Fruit fly (Drosophila melanogaster) whole organism, embryonic: Measurements from ENCODE around the gene Cyp12a4.
A peak's percentile ranks its signal among the peaks of the same experiment; 100 is the strongest.

Experiments used
- CG10147 ChIP-seq: fragments of 200-800 bp; sonication (Bioruptor generic); optimal IDR thresholded peaks from 2 replicates; lab custom pipeline; 2019; ENCODE audit warnings: missing biosample characterization, mild to moderate bottlenecking, missing genetic modification characterization, moderate library complexity
- CG10321 ChIP-seq: fragments of 200-800 bp; sonication (Bioruptor generic); IDR thresholded peaks from 2 replicates; pipeline ENCODE4 v1.3.6; 2022; ENCODE audit warnings: missing biosample characterization, missing genetic modification characterization
- CG10366 ChIP-seq: fragments of 200-800 bp; sonication (Bioruptor generic); IDR thresholded peaks from 2 replicates; pipeline ENCODE4 v1.3.6; 2022; ENCODE audit warnings: missing biosample characterization, missing genetic modification characterization
- CG12769 ChIP-seq: fragments of 200-800 bp; sonication (Bioruptor generic); optimal IDR thresholded peaks from 2 replicates; lab custom pipeline; 2019; ENCODE audit warnings: missing biosample characterization, mild to moderate bottlenecking, missing genetic modification characterization, moderate library complexity
- CG13775 ChIP-seq: fragments of 200-800 bp; sonication (Bioruptor generic); optimal IDR thresholded peaks from 3 replicates; lab custom pipeline; 2017; ENCODE audit warnings: missing biosample characterization, mild to moderate bottlenecking, missing genetic modification characterization
- CG15073 ChIP-seq: fragments of 200-800 bp; sonication (Bioruptor generic); optimal IDR thresholded peaks from 2 replicates; lab custom pipeline; 2016; ENCODE audit warnings: missing biosample characterization, missing genetic modification characterization
- CG17328 ChIP-seq: fragments of 200-800 bp; sonication (Bioruptor generic); IDR thresholded peaks from 2 replicates; pipeline ENCODE4 v1.3.6; 2022; ENCODE audit warnings: missing biosample characterization, missing genetic modification characterization
- CG18262 ChIP-seq: fragments of 200-800 bp; optimal IDR thresholded peaks from 3 replicates; lab custom pipeline; 2019; ENCODE audit warnings: missing biosample characterization, mild to moderate bottlenecking, missing genetic modification characterization, moderate library complexity
- CG4730 ChIP-seq: fragments of 200-800 bp; sonication (Bioruptor generic); IDR thresholded peaks from 2 replicates; pipeline ENCODE4 v1.3.6; 2022; ENCODE audit warnings: missing biosample characterization, missing genetic modification characterization
- CG4854 ChIP-seq: fragments of 200-800 bp; sonication (Bioruptor generic); optimal IDR thresholded peaks from 2 replicates; lab custom pipeline; 2016; ENCODE audit warnings: missing biosample characterization, missing genetic modification characterization, inconsistent platforms
- CG6654 ChIP-seq: fragments of 200-800 bp; sonication (Bioruptor generic); optimal IDR thresholded peaks from 2 replicates; lab custom pipeline; 2017; ENCODE audit warnings: missing biosample characterization, mild to moderate bottlenecking, missing genetic modification characterization
- CG7357 ChIP-seq: fragments of 200-800 bp; sonication (Bioruptor generic); IDR thresholded peaks from 3 replicates; pipeline ENCODE4 v1.3.6; 2022; ENCODE audit warnings: missing biosample characterization, missing genetic modification characterization
- CG7839 ChIP-seq: fragments of 200-800 bp; sonication (Bioruptor generic); optimal IDR thresholded peaks from 3 replicates; lab custom pipeline; 2018; ENCODE audit warnings: missing biosample characterization, mild to moderate bottlenecking, missing genetic modification characterization, moderate library complexity
- CG8290 ChIP-seq, 3 experiments: fragments of 200-800 bp; sonication (Bioruptor generic); optimal IDR thresholded peaks; 2 replicates each; lab custom pipeline; 2016 to 2019; ENCODE audit warnings: missing biosample characterization in 3 of 3, missing genetic modification characterization in 3 of 3, mild to moderate bottlenecking in 2 of 3, moderate library complexity in 1 of 3
- CG8359 ChIP-seq: fragments of 200-800 bp; sonication (Bioruptor generic); optimal IDR thresholded peaks from 2 replicates; lab custom pipeline; 2017; ENCODE audit warnings: missing biosample characterization, mild to moderate bottlenecking, missing genetic modification characterization, borderline replicate concordance
- CG9727 ChIP-seq: fragments of 200-800 bp; sonication (Bioruptor generic); optimal IDR thresholded peaks from 3 replicates; lab custom pipeline; 2017; ENCODE audit warnings: missing biosample characterization, mild to moderate bottlenecking, missing genetic modification characterization
- Dbx ChIP-seq: fragments of 200-800 bp; sonication (Bioruptor generic); IDR thresholded peaks from 3 replicates; pipeline ENCODE4 v1.3.6; 2022; ENCODE audit warnings: missing biosample characterization, missing genetic modification characterization
- Dp ChIP-seq: fragments of 200-800 bp; sonication (Bioruptor generic); optimal IDR thresholded peaks from 2 replicates; lab custom pipeline; 2018; ENCODE audit warnings: missing biosample characterization, mild to moderate bottlenecking, missing genetic modification characterization, moderate library complexity
- H2.0 ChIP-seq: fragments of 200-800 bp; sonication (Bioruptor generic); IDR thresholded peaks from 2 replicates; pipeline ENCODE4 v1.3.6; 2022; ENCODE audit warnings: missing biosample characterization, missing genetic modification characterization
- MESR4 ChIP-seq: fragments of 200-800 bp; sonication (Bioruptor generic); optimal IDR thresholded peaks from 2 replicates; lab custom pipeline; 2018; ENCODE audit warnings: missing biosample characterization, mild to moderate bottlenecking, missing genetic modification characterization, moderate library complexity
- Med ChIP-seq: fragments of 200-800 bp; sonication (Bioruptor generic); peaks from one replicate; lab custom pipeline; 2016; ENCODE audit warnings: missing biosample characterization, missing genetic modification characterization, mild to moderate bottlenecking, inconsistent platforms, moderate library complexity
- NK7.1 ChIP-seq: fragments of 200-800 bp; sonication (Bioruptor generic); optimal IDR thresholded peaks from 3 replicates; lab custom pipeline; 2016; ENCODE audit warnings: missing biosample characterization, missing genetic modification characterization
- Ssrp ChIP-seq: fragments of 200-800 bp; sonication (Bioruptor generic); optimal IDR thresholded peaks from 2 replicates; lab custom pipeline; 2018; ENCODE audit warnings: missing biosample characterization, mild to moderate bottlenecking, missing genetic modification characterization, moderate library complexity
- Tbp ChIP-seq: fragments of >200 bp; optimal IDR thresholded peaks from 2 replicates; lab custom pipeline; 2018; ENCODE audit warnings: missing biosample characterization, missing genetic modification characterization
- bab2 ChIP-seq: fragments of 200-800 bp; sonication (Bioruptor generic); optimal IDR thresholded peaks from 2 replicates; lab custom pipeline; 2016; ENCODE audit warnings: missing biosample characterization, missing genetic modification characterization
- cad ChIP-seq: fragments of >200 bp; optimal IDR thresholded peaks from 2 replicates; lab custom pipeline; 2017; ENCODE audit warnings: missing biosample characterization, missing genetic modification characterization
- corto ChIP-seq: fragments of 200-800 bp; sonication (Bioruptor generic); optimal IDR thresholded peaks from 2 replicates; lab custom pipeline; 2016; ENCODE audit warnings: missing biosample characterization, mild to moderate bottlenecking, missing genetic modification characterization, moderate library complexity
- crc ChIP-seq: fragments of 200-800 bp; sonication (Bioruptor generic); optimal IDR thresholded peaks from 2 replicates; lab custom pipeline; 2016; ENCODE audit warnings: missing biosample characterization, missing genetic modification characterization
- croc ChIP-seq: fragments of 200-800 bp; sonication (Bioruptor generic); conservative IDR thresholded peaks from 3 replicates; pipeline ENCODE4 v1.3.6; 2022; ENCODE audit warnings: missing biosample characterization, missing genetic modification characterization
- da ChIP-seq: fragments of 200-800 bp; sonication (Bioruptor generic); optimal IDR thresholded peaks from 2 replicates; lab custom pipeline; 2016; ENCODE audit warnings: missing biosample characterization, missing genetic modification characterization
- esg ChIP-seq: fragments of 200-800 bp; sonication (Bioruptor generic); conservative IDR thresholded peaks from 2 replicates; pipeline ENCODE4 v1.3.6; 2022; ENCODE audit warnings: missing biosample characterization, missing genetic modification characterization
- eyg ChIP-seq: fragments of 200-800 bp; sonication (Bioruptor generic); optimal IDR thresholded peaks from 3 replicates; lab custom pipeline; 2016; ENCODE audit warnings: missing biosample characterization, missing genetic modification characterization
- fd64A ChIP-seq: fragments of 200-800 bp; sonication (Bioruptor generic); optimal IDR thresholded peaks from 3 replicates; lab custom pipeline; 2018; ENCODE audit warnings: missing biosample characterization, mild to moderate bottlenecking, missing genetic modification characterization
- gsb-n ChIP-seq: fragments of 200-800 bp; sonication (Bioruptor generic); optimal IDR thresholded peaks from 3 replicates; lab custom pipeline; 2018; ENCODE audit warnings: missing biosample characterization, mild to moderate bottlenecking, missing genetic modification characterization
- hth ChIP-seq: fragments of >200 bp; optimal IDR thresholded peaks from 2 replicates; lab custom pipeline; 2017; ENCODE audit warnings: inconsistent platforms
- jigr1 ChIP-seq: fragments of 200-800 bp; sonication (Bioruptor generic); IDR thresholded peaks from 3 replicates; pipeline ENCODE4 v1.3.6; 2022; ENCODE audit warnings: missing biosample characterization, missing genetic modification characterization
- klu ChIP-seq: fragments of 200-800 bp; sonication (Bioruptor generic); IDR thresholded peaks from 2 replicates; pipeline ENCODE4 v1.3.6; 2022; ENCODE audit warnings: missing biosample characterization, missing genetic modification characterization
- lilli ChIP-seq: fragments of 200-800 bp; sonication (Bioruptor generic); optimal IDR thresholded peaks from 3 replicates; lab custom pipeline; 2016; ENCODE audit warnings: missing biosample characterization, missing genetic modification characterization
- lola ChIP-seq, 3 experiments: fragments of >200 bp in 2 of 3; fragments of 200-800 bp in 1 of 3; sonication (Bioruptor generic) in 1 of 3; optimal IDR thresholded peaks; 2 replicates each; lab custom pipeline; 2017 to 2019; ENCODE audit warnings: missing biosample characterization in 3 of 3, missing genetic modification characterization in 3 of 3, mild to moderate bottlenecking in 1 of 3, moderate library complexity in 1 of 3
- lov ChIP-seq, 2 experiments: fragments of 200-800 bp in 1 of 2; fragments of >200 bp in 1 of 2; sonication (Bioruptor generic) in 1 of 2; IDR thresholded peaks in 1 of 2; optimal IDR thresholded peaks in 1 of 2; 2 replicates in 1 of 2; 3 replicates in 1 of 2; pipeline versions ENCODE4 v1.3.6 to Lab custom; 2017 to 2022; ENCODE audit warnings: missing biosample characterization in 1 of 2, missing genetic modification characterization in 1 of 2
- mirr ChIP-seq: fragments of 200-800 bp; sonication (Bioruptor generic); optimal IDR thresholded peaks from 3 replicates; lab custom pipeline; 2018; ENCODE audit warnings: missing biosample characterization, mild to moderate bottlenecking, missing genetic modification characterization
- mld ChIP-seq: fragments of 200-800 bp; sonication (Bioruptor generic); IDR thresholded peaks from 3 replicates; pipeline ENCODE4 v1.3.6; 2022; ENCODE audit warnings: missing biosample characterization, missing genetic modification characterization; ENCODE audit not compliant: partially characterized antibody
- ro ChIP-seq: fragments of 200-800 bp; sonication (Bioruptor generic); IDR thresholded peaks from 2 replicates; pipeline ENCODE4 v1.3.6; 2022; ENCODE audit warnings: missing biosample characterization, missing genetic modification characterization
- row ChIP-seq: fragments of 200-800 bp; sonication (Bioruptor generic); IDR thresholded peaks from 3 replicates; pipeline ENCODE4 v1.3.6; 2022; ENCODE audit warnings: missing biosample characterization, missing genetic modification characterization
- scrt ChIP-seq: fragments of 200-800 bp; sonication (Bioruptor generic); optimal IDR thresholded peaks from 2 replicates; lab custom pipeline; 2018; ENCODE audit warnings: missing biosample characterization, mild to moderate bottlenecking, missing genetic modification characterization, moderate library complexity
- slou ChIP-seq: fragments of 200-800 bp; sonication (Bioruptor generic); optimal IDR thresholded peaks from 3 replicates; lab custom pipeline; 2016; ENCODE audit warnings: missing biosample characterization, missing genetic modification characterization
- slp2 ChIP-seq: fragments of 200-800 bp; sonication (Bioruptor generic); optimal IDR thresholded peaks from 2 replicates; lab custom pipeline; 2016; ENCODE audit warnings: missing biosample characterization, missing genetic modification characterization
- sqz ChIP-seq: fragments of 200-800 bp; sonication (Bioruptor generic); optimal IDR thresholded peaks from 3 replicates; lab custom pipeline; 2018; ENCODE audit warnings: missing biosample characterization, mild to moderate bottlenecking, missing genetic modification characterization
- ttk ChIP-seq: fragments of 200-800 bp; sonication (Bioruptor generic); IDR thresholded peaks from 2 replicates; pipeline ENCODE4 v2.1.2; 2022; ENCODE audit warnings: missing biosample characterization, missing genetic modification characterization
- unc-4 ChIP-seq: fragments of 200-800 bp; sonication (Bioruptor generic); IDR thresholded peaks from 2 replicates; pipeline ENCODE4 v1.3.6; 2022; ENCODE audit warnings: missing biosample characterization, missing genetic modification characterization; ENCODE audit not compliant: partially characterized antibody
- yki ChIP-seq: fragments of >200 bp; optimal IDR thresholded peaks from 3 replicates; lab custom pipeline; 2018

Gene Cyp12a4

DNA sequence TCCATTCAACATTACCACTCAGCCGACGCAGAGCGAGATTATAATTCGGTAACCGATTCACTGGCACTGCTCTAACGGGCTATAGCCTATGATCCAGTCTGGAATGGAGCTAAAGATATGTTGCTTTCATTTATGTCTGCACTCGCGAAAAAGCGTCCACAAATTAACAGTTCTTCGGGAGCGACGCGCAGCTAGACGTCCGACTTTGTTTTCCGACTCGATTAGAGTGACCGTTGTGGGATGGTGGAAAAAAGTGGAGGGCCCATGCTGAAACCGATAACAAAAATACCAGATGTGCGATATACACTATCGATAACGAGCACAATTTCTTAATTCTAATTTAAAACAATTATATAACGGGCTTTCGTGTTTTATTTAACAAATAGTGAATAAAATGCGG lies 40.9 kb upstream of the Cyp12a4 start, which contains the start of gene cdi (continued):
- TF ChIP-seq CG4854 (GFP tag; lab: Kevin White, UChicago) (no peak), MESR4 (GFP tag; lab: Kevin White, UChicago) (peak; percentile 51), CG18262 (no peak), CG10321 (GFP tag; lab: Robert Waterston, UW) (no peak), row (GFP tag; lab: Robert Waterston, UW) (peak; percentile 18; the same call in 1 of the 3 replicates), Dp (peak; percentile 3), H2.0 (GFP tag; lab: Robert Waterston, UW) (no peak), mirr (GFP tag; lab: Kevin White, UChicago) (peak; percentile 9), CG4730 (GFP tag; lab: Robert Waterston, UW) (no peak), Med (peak; percentile 92), scrt (peak; percentile 3), croc (GFP tag; lab: Robert Waterston, UW) (no peak), gsb-n (peak; percentile 3), Dbx (GFP tag; lab: Robert Waterston, UW) (peak; percentile 62; the same call in 2 of the 3 replicates), klu (GFP tag; lab: Robert Waterston, UW) (no peak), Tbp (GFP tag; lab: Kevin White, UChicago) (no peak), cad (GFP tag; lab: Kevin White, UChicago) (no peak), da (GFP tag; lab: Kevin White, UChicago) (no peak), sqz (GFP tag; lab: Kevin White, UChicago) (peak; percentile 79), ro (GFP tag; lab: Robert Waterston, UW) (no peak), ttk (GFP tag; lab: Robert Waterston, UW) (no peak), lov (optimal IDR thresholded peaks at IDR 0.05; lab: Kevin White, UChicago) (no peak), lov (GFP tag; IDR thresholded peaks at IDR 0.05; lab: Robert Waterston, UW) (no peak), CG17328 (GFP tag; lab: Robert Waterston, UW) (no peak), corto (no peak), CG13775 (GFP tag; lab: Kevin White, UChicago) (no peak), CG15073 (GFP tag; lab: Kevin White, UChicago) (peak; percentile 16), CG12769 (peak; percentile 54), crc (no peak), CG10366 (no peak), CG8290 (GFP tag; optimal IDR thresholded peaks at IDR 0.05; lab: Kevin White, UChicago) (no peak), CG8290 (tag; optimal IDR thresholded peaks at IDR 0.05; lab: Kevin White, UChicago) (peak in 1 of 2 experiments; percentile 71), yki (lab: Kevin White, UChicago) (no peak), eyg (no peak), bab2 (GFP tag; lab: Kevin White, UChicago) (no peak), fd64A (GFP tag; lab: Kevin White, UChicago) (no peak), CG7357 (no peak), slou (no peak), CG7839 (tag; lab: Kevin White, UChicago) (no peak), esg (GFP tag; lab: Robert Waterston, UW) (no peak), Ssrp (tag; lab: Kevin White, UChicago) (no peak), CG9727 (GFP tag; lab: Kevin White, UChicago) (no peak), hth (no peak), mld (peak; percentile 63; the same call in 2 of the 3 replicates), jigr1 (GFP tag; lab: Robert Waterston, UW) (no peak), lola (GFP tag; optimal IDR thresholded peaks at IDR 0.05; lab: Kevin White, UChicago) (no peak), lilli (GFP tag; lab: Kevin White, UChicago) (peak; percentile 24), CG8359 (GFP tag; lab: Kevin White, UChicago) (no peak), CG10147 (GFP tag; lab: Kevin White, UChicago) (no peak), slp2 (GFP tag; lab: Kevin White, UChicago) (peak; percentile 28), CG6654 (GFP tag; lab: Kevin White, UChicago) (no peak), unc-4 (GFP tag; lab: Robert Waterston, UW) (peak; percentile 75), NK7.1 (GFP tag; lab: Kevin White, UChicago) (no peak)
